Worm (Caenorhabditis elegans): ENCODE measurements around the gene dnj-16.

The dnj-16 gene

DNA sequence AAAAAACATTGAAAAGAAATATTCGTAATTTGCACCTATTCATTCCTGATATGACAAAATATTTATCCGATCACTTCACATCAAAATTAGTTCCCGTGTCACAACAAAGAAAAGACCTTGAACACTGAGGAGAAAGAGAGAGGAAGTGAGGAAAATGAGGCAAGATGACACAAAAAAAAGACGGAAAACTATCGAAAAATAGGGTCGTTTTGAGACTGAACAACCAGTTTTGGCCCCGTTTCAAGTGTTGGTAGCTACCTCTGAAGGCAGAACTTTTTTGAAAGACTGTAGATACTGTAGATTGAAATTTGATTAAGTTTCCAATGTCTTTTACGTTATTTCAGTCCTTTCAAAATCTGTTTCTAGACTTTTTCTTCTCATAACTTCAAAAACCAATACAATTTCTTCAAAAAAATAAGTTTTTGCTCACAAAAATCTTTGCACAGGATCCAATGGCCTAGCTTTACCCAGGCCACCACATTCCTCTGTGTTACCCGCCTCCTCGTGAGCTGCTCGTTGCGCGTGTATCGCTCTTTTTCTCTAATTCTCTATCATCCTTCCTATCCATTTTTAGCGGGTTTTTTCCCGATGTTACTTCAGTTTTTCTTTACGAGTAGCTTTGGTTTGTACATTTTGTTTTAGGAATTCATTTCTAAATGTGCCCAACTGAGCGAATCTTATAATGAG is 5.5 kb downstream of the dnj-16 start (continued):
- TF ChIP-seq dve-1 (tag; optimal IDR thresholded peaks at IDR 0.05; ENCODE audit: insufficient read depth) (no peak), lin-15B (tag; optimal IDR thresholded peaks at IDR 0.05) (no peak), D1046.2 (GFP tag; IDR thresholded peaks at IDR 0.05) (no peak), skn-1 (tag; optimal IDR thresholded peaks at IDR 0.05) (no peak), fos-1 (tag; optimal IDR thresholded peaks at IDR 0.05) (no peak), ceh-44 (GFP tag; IDR thresholded peaks at IDR 0.05) (no peak), daf-16 (GFP tag; optimal IDR thresholded peaks at IDR 0.05) (no peak), daf-16 (tag; optimal IDR thresholded peaks at IDR 0.05) (no peak), pqm-1 (tag; optimal IDR thresholded peaks at IDR 0.05) (no peak), zip-11 (GFP tag; IDR thresholded peaks at IDR 0.05) (no peak), snpc-1.2 (GFP tag; IDR thresholded peaks at IDR 0.05) (no peak), lir-3 (tag; optimal IDR thresholded peaks at IDR 0.05) (no peak)

- TF ChIP-seq unc-62 (GFP tag; optimal IDR thresholded peaks at IDR 0.05 in 1 of 2) (no peak), unc-62 (tag; optimal IDR thresholded peaks at IDR 0.05) (no peak), skn-1 (tag; optimal IDR thresholded peaks at IDR 0.05) (no peak), hlh-11 (tag; optimal IDR thresholded peaks at IDR 0.05) (no peak)
These were observed 6.0 kb downstream of the dnj-16 start, which contains the start of gene asd-1 for ce11 chrIII:4196988-4197384. asd-1 (plus strand) TSS chrIII:4197285.

- TF ChIP-seq daf-16 (GFP tag; optimal IDR thresholded peaks at IDR 0.05) (no peak), daf-16 (tag; optimal IDR thresholded peaks at IDR 0.05) (peak; percentile 21), R02D3.7 (tag; optimal IDR thresholded peaks at IDR 0.05) (peak; percentile 69), nhr-11 (tag; optimal IDR thresholded peaks at IDR 0.05) (no peak), nhr-77 (tag; optimal IDR thresholded peaks at IDR 0.05) (peak; percentile 11), mes-2 (tag; optimal IDR thresholded peaks at IDR 0.05; ENCODE audit: poor library complexity, severe bottlenecking) (peak; percentile 33), lsy-2 (tag; optimal IDR thresholded peaks at IDR 0.05) (peak in 1 of 2 experiments; percentile 65), zip-2 (tag; optimal IDR thresholded peaks at IDR 0.05) (peak; percentile 2), jun-1 (tag; optimal IDR thresholded peaks at IDR 0.05) (no peak), Y48G9A.11 (GFP tag; IDR thresholded peaks at IDR 0.05) (peak; percentile 61), T20F7.1 (GFP tag; optimal IDR thresholded peaks at IDR 0.05) (peak; percentile 95)
These were observed 13.1 kb downstream of the dnj-16 start, which contains the start of the genes pelo-1 and R74.7 for ce11 chrIII:4204072-4204471. pelo-1 (minus strand) TSS chrIII:4204222. R74.7 (plus strand) TSS chrIII:4204429.

DNA sequence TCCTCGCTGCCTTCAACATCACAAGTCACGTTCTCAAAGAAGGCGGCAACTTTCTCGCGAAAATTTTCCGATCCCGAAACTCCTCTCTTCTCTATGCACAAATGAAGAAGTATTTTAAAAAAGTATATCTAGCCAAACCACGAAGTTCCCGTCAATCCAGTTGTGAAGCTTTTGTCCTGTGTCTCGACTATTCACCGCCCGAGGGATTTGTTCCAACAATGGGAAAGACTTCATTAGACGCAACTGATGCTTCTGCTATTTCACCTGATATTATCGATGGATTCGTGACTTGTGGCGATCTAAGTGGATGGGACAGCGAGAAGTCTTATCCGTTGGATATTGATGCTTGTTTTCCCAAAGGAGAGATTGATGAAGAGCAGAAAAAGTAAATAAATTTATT is 14.0 kb downstream of the dnj-16 start:
- peak; percentile 94 for TF ChIP-seq aha-1 (tag)
- TF ChIP-seq lin-29 (GFP tag; IDR thresholded peaks at IDR 0.05): no peak

- TF ChIP-seq lim-7 (GFP tag; IDR thresholded peaks at IDR 0.05): no peak
- no peak for TF ChIP-seq lin-29 (GFP tag; IDR thresholded peaks at IDR 0.05)
- TF ChIP-seq lsy-2 (tag; optimal IDR thresholded peaks at IDR 0.05): peak in 1 of 2 experiments; percentile 79
- no peak for TF ChIP-seq R02D3.7 (tag; optimal IDR thresholded peaks at IDR 0.05)
- no peak for TF ChIP-seq Y105C5A.15 (GFP tag; IDR thresholded peaks at IDR 0.05)
- no peak for TF ChIP-seq cey-2 (tag; optimal IDR thresholded peaks at IDR 0.05; ENCODE audit: borderline replicate concordance, insufficient read depth)
- peak; percentile 67 for TF ChIP-seq unc-130 (GFP tag; optimal IDR thresholded peaks at IDR 0.05)
- TF ChIP-seq nhr-77 (tag; optimal IDR thresholded peaks at IDR 0.05): no peak
- TF ChIP-seq Y48G9A.11 (GFP tag; IDR thresholded peaks at IDR 0.05): peak; percentile 79
- TF ChIP-seq nhr-41 (GFP tag; IDR thresholded peaks at IDR 0.05): no peak
- peak; percentile 25 for TF ChIP-seq lin-38 (GFP tag; IDR thresholded peaks at IDR 0.05)
- TF ChIP-seq hmg-1.1 (GFP tag; IDR thresholded peaks at IDR 0.05): no peak
- peak; percentile 19 for TF ChIP-seq F49E8.2 (tag; optimal IDR thresholded peaks at IDR 0.05; ENCODE audit: borderline replicate concordance)
- no peak for TF ChIP-seq T26A8.4 (GFP tag; IDR thresholded peaks at IDR 0.05)
- TF ChIP-seq set-16 (GFP tag; IDR thresholded peaks at IDR 0.05): no peak
These were observed 14.9 kb downstream of the dnj-16 start, which contains the start of gene R74.8 for ce11 chrIII:4205751-4206327. R74.8 (plus strand) TSS chrIII:4206277.
